Worm (Caenorhabditis elegans): ENCODE results near the gene K10C2.8.
A peak's percentile ranks its signal among the peaks of the same experiment; 100 is the strongest.

Gene K10C2.8

ce11 chrX:6437545-6437944 is at the start of gene K10C2.8:
Gene K10C2.8, minus strand, starts transcription at chrX:6437645.
- TF ChIP-seq irx-1 (tag; optimal IDR thresholded peaks at IDR 0.05) (no peak), efl-1 (optimal IDR thresholded peaks at IDR 0.05) (no peak), efl-1 (GFP tag; optimal IDR thresholded peaks at IDR 0.05 in 1 of 2) (no peak), egl-13 (tag; optimal IDR thresholded peaks at IDR 0.05) (no peak)

ce11 chrX:6484780-6485179 is 47.3 kb upstream of the K10C2.8 start, which contains the start of gene gar-1:
Gene gar-1, minus strand, starts transcription at chrX:6484880.
- no peak for TF ChIP-seq nhr-90 (tag; optimal IDR thresholded peaks at IDR 0.05; ENCODE audit: poor library complexity)
- no peak for TF ChIP-seq efl-1 (optimal IDR thresholded peaks at IDR 0.05)
- peak in 1 of 2 experiments; percentile 61 for TF ChIP-seq efl-1 (GFP tag; optimal IDR thresholded peaks at IDR 0.05 in 1 of 2)

ce11 chrX:6476540-6476939 is 39.1 kb upstream of the K10C2.8 start, which contains the start of gene C15B12.1:
Gene C15B12.1, plus strand, starts transcription at chrX:6476810.
- TF ChIP-seq elt-2 (tag; optimal IDR thresholded peaks at IDR 0.05): peak; percentile 82
- no peak for TF ChIP-seq hlh-4 (tag; optimal IDR thresholded peaks at IDR 0.05)
- TF ChIP-seq elt-3 (tag; optimal IDR thresholded peaks at IDR 0.05): peak in 1 of 6 experiments; percentile 9
- no peak for TF ChIP-seq dsc-1 (tag; optimal IDR thresholded peaks at IDR 0.05)

- no peak for TF ChIP-seq efl-1 (optimal IDR thresholded peaks at IDR 0.05)
- TF ChIP-seq efl-1 (GFP tag; optimal IDR thresholded peaks at IDR 0.05 in 1 of 2): peak in 1 of 2 experiments; percentile 12
- peak; percentile 39 for TF ChIP-seq dsc-1 (tag; optimal IDR thresholded peaks at IDR 0.05)
- TF ChIP-seq nhr-76 (tag; optimal IDR thresholded peaks at IDR 0.05): no peak
- no peak for TF ChIP-seq nhr-19 (GFP tag; conservative IDR thresholded peaks at IDR 0.05)
Measured at ce11 chrX:6473698-6474314, 36.4 kb upstream of the K10C2.8 start, which contains the start of the genes C15B12.4 and C15B12.8. Gene C15B12.4, minus strand, starts transcription at chrX:6473748. Gene C15B12.8, plus strand, starts transcription at chrX:6474264.

- TF ChIP-seq hlh-17 (GFP tag; optimal IDR thresholded peaks at IDR 0.05; ENCODE audit: borderline replicate concordance) (no peak), nhr-77 (tag; optimal IDR thresholded peaks at IDR 0.05) (no peak), unc-98 (GFP tag; IDR thresholded peaks at IDR 0.05) (no peak), ceh-63 (GFP tag; optimal IDR thresholded peaks at IDR 0.05) (no peak), fkh-10 (GFP tag; optimal IDR thresholded peaks at IDR 0.05) (no peak), nhr-85 (tag) (no peak)
Measured at ce11 chrX:6468499-6468898, 31.1 kb upstream of the K10C2.8 start, which contains the start of gene C15B12.9. Gene C15B12.9, plus strand, starts transcription at chrX:6468799.

ce11 chrX:6467462-6467861 is 30.0 kb upstream of the K10C2.8 start, which contains the start of gene C15B12.3:
Gene C15B12.3, minus strand, starts transcription at chrX:6467562.
- TF ChIP-seq egl-27 (tag; optimal IDR thresholded peaks at IDR 0.05): no peak
- TF ChIP-seq zag-1 (tag; optimal IDR thresholded peaks at IDR 0.05): no peak
- TF ChIP-seq vab-15 (tag; optimal IDR thresholded peaks at IDR 0.05): no peak
- no peak for TF ChIP-seq ceh-63 (GFP tag; optimal IDR thresholded peaks at IDR 0.05)

- TF ChIP-seq elt-2 (tag; optimal IDR thresholded peaks at IDR 0.05) (peak; percentile 72), fos-1 (tag; optimal IDR thresholded peaks at IDR 0.05) (no peak)
Measured at ce11 chrX:6462995-6463462, 25.6 kb upstream of the K10C2.8 start, which contains the start of gene C15B12.2. Gene C15B12.2, plus strand, starts transcription at chrX:6463412.

ce11 chrX:6462479-6462878 is 25.0 kb upstream of the K10C2.8 start:
- TF ChIP-seq nhr-12 (tag; optimal IDR thresholded peaks at IDR 0.05) (no peak), efl-1 (optimal IDR thresholded peaks at IDR 0.05) (no peak), efl-1 (GFP tag; optimal IDR thresholded peaks at IDR 0.05 in 1 of 2) (peak in 1 of 2 experiments; percentile 88)

- no peak for TF ChIP-seq elt-3 (tag; optimal IDR thresholded peaks at IDR 0.05)
- no peak for TF ChIP-seq fkh-8 (tag; optimal IDR thresholded peaks at IDR 0.05)
- TF ChIP-seq unc-30 (tag; optimal IDR thresholded peaks at IDR 0.05): no peak
- no peak for TF ChIP-seq snu-23 (GFP tag; optimal IDR thresholded peaks at IDR 0.05)
- TF ChIP-seq efl-3 (GFP tag; optimal IDR thresholded peaks at IDR 0.05): no peak
Measured at ce11 chrX:6461729-6462128, 24.3 kb upstream of the K10C2.8 start, which contains the start of gene K04E7.1. Gene K04E7.1, plus strand, starts transcription at chrX:6462029.
